Fruit fly (Drosophila melanogaster) whole organism, embryonic: ENCODE results near the gene CG13898.

Experiments
- Awh ChIP-seq: fragments of 200-800 bp; sonication (Bioruptor generic); IDR thresholded peaks from 2 replicates; pipeline ENCODE4, ENCODE4 v1.3.6; 2022; ENCODE audit warnings: missing biosample characterization, missing genetic modification characterization
- B-H1 ChIP-seq: fragments of 200-800 bp; sonication (Bioruptor generic); IDR thresholded peaks from 3 replicates; pipeline ENCODE4 v1.3.6; 2022; ENCODE audit warnings: missing biosample characterization, missing genetic modification characterization
- Blimp-1 ChIP-seq: fragments of 200-800 bp; sonication (Bioruptor generic); optimal IDR thresholded peaks from 3 replicates; lab custom pipeline; 2018; ENCODE audit warnings: missing biosample characterization, missing genetic modification characterization, mild to moderate bottlenecking, moderate library complexity, missing genetic modification reagents
- CG10321 ChIP-seq: fragments of 200-800 bp; sonication (Bioruptor generic); IDR thresholded peaks from 2 replicates; pipeline ENCODE4 v1.3.6; 2022; ENCODE audit warnings: missing biosample characterization, missing genetic modification characterization
- CG10431 ChIP-seq: fragments of 200-800 bp; sonication (Bioruptor generic); optimal IDR thresholded peaks from 3 replicates; lab custom pipeline; 2018; ENCODE audit warnings: missing biosample characterization, mild to moderate bottlenecking, missing genetic modification characterization
- CG10565 ChIP-seq: fragments of 200-800 bp; sonication (Bioruptor generic); optimal IDR thresholded peaks from 3 replicates; lab custom pipeline; 2016; ENCODE audit warnings: missing biosample characterization, mild to moderate bottlenecking, missing genetic modification characterization
- CG16779 ChIP-seq: fragments of 200-800 bp; sonication (Bioruptor generic); IDR thresholded peaks from 2 replicates; pipeline ENCODE4 v1.3.6; 2022; ENCODE audit warnings: missing biosample characterization, missing genetic modification characterization
- CG16815 ChIP-seq: fragments of 200-800 bp; sonication (Bioruptor generic); optimal IDR thresholded peaks from 3 replicates; lab custom pipeline; 2017; ENCODE audit warnings: missing biosample characterization, mild to moderate bottlenecking, missing genetic modification characterization
- CG16863 ChIP-seq: fragments of 200-800 bp; sonication (Bioruptor generic); optimal IDR thresholded peaks from 3 replicates; lab custom pipeline; 2016; ENCODE audit warnings: missing biosample characterization, missing genetic modification characterization
- CG17328 ChIP-seq: fragments of 200-800 bp; sonication (Bioruptor generic); IDR thresholded peaks from 2 replicates; pipeline ENCODE4 v1.3.6; 2022; ENCODE audit warnings: missing biosample characterization, missing genetic modification characterization
- CG17359 ChIP-seq: fragments of 200-800 bp; sonication (Bioruptor generic); optimal IDR thresholded peaks from 3 replicates; lab custom pipeline; 2018; ENCODE audit warnings: missing biosample characterization, mild to moderate bottlenecking, missing genetic modification characterization, moderate library complexity
- CG17568 ChIP-seq: fragments of 200-800 bp; sonication (Bioruptor generic); optimal IDR thresholded peaks from 2 replicates; lab custom pipeline; 2018; ENCODE audit warnings: missing biosample characterization, mild to moderate bottlenecking, missing genetic modification characterization, moderate library complexity
- CG18011 ChIP-seq: fragments of 200-800 bp; sonication (Bioruptor generic); optimal IDR thresholded peaks from 2 replicates; lab custom pipeline; 2017; ENCODE audit warnings: missing biosample characterization, missing genetic modification characterization, mild to moderate bottlenecking, moderate library complexity, missing genotype
- CG3163 ChIP-seq: fragments of 200-800 bp; sonication (Bioruptor generic); optimal IDR thresholded peaks from 3 replicates; lab custom pipeline; 2016; ENCODE audit warnings: missing biosample characterization, missing genetic modification characterization
- CG4424 ChIP-seq: fragments of 200-800 bp; sonication (Bioruptor generic); optimal IDR thresholded peaks from 3 replicates; lab custom pipeline; 2016; ENCODE audit warnings: missing biosample characterization, missing genetic modification characterization
- CG6854 ChIP-seq: fragments of 200-800 bp; sonication (Bioruptor generic); optimal IDR thresholded peaks from 3 replicates; lab custom pipeline; 2017; ENCODE audit warnings: missing biosample characterization, mild to moderate bottlenecking, missing genetic modification characterization
- CG8478 ChIP-seq: fragments of >200 bp; optimal IDR thresholded peaks from 2 replicates; lab custom pipeline; 2018
- CG9932 ChIP-seq: fragments of 200-800 bp; sonication (Bioruptor generic); IDR thresholded peaks from 2 replicates; pipeline ENCODE4 v1.3.6; 2022; ENCODE audit warnings: missing biosample characterization, missing genetic modification characterization
- D ChIP-seq, 2 experiments: fragments of 200-800 bp in 1 of 2; fragments of >200 bp in 1 of 2; sonication (Bioruptor generic) in 1 of 2; optimal IDR thresholded peaks; 2 replicates in 1 of 2; 3 replicates in 1 of 2; lab custom pipeline; 2017; ENCODE audit warnings: mild to moderate bottlenecking in 1 of 2, missing biosample characterization in 1 of 2, missing genetic modification characterization in 1 of 2, missing genetic modification reagents in 1 of 2
- D19B ChIP-seq: fragments of 200-800 bp; sonication (Bioruptor generic); optimal IDR thresholded peaks from 2 replicates; lab custom pipeline; 2017; ENCODE audit warnings: missing biosample characterization, mild to moderate bottlenecking, missing genetic modification characterization
- Fer1 ChIP-seq: fragments of 200-800 bp; sonication (Bioruptor generic); optimal IDR thresholded peaks from 2 replicates; lab custom pipeline; 2017; ENCODE audit warnings: missing biosample characterization, mild to moderate bottlenecking, missing genetic modification characterization
- H15 ChIP-seq: fragments of 200-800 bp; sonication (Bioruptor generic); IDR thresholded peaks from 3 replicates; pipeline ENCODE4 v1.3.6; 2022; ENCODE audit warnings: missing biosample characterization, missing genetic modification characterization
- HHEX ChIP-seq: fragments of 200-800 bp; sonication (Bioruptor generic); optimal IDR thresholded peaks from 3 replicates; lab custom pipeline; 2017; ENCODE audit warnings: missing biosample characterization, mild to moderate bottlenecking, missing genetic modification characterization, missing genetic modification reagents
- HLH4C ChIP-seq: fragments of 200-800 bp; sonication (Bioruptor generic); IDR thresholded peaks from 3 replicates; pipeline ENCODE4 v1.3.6; 2022; ENCODE audit warnings: missing biosample characterization, missing genetic modification characterization; ENCODE audit not compliant: partially characterized antibody
- Hmx ChIP-seq: fragments of 200-800 bp; sonication (Bioruptor generic); optimal IDR thresholded peaks from 2 replicates; lab custom pipeline; 2016; ENCODE audit warnings: missing biosample characterization, missing genetic modification characterization
- Pdp1 ChIP-seq, 2 experiments: fragments of 200-800 bp; sonication (Bioruptor generic); optimal IDR thresholded peaks; 3 replicates each; lab custom pipeline; 2016; ENCODE audit warnings: missing biosample characterization in 2 of 2, missing genetic modification characterization in 2 of 2, mild to moderate bottlenecking in 1 of 2, moderate library complexity in 1 of 2
- Ssrp ChIP-seq: fragments of 200-800 bp; sonication (Bioruptor generic); optimal IDR thresholded peaks from 2 replicates; lab custom pipeline; 2018; ENCODE audit warnings: missing biosample characterization, mild to moderate bottlenecking, missing genetic modification characterization, moderate library complexity
- bbx ChIP-seq: fragments of 200-800 bp; sonication (Bioruptor generic); IDR thresholded peaks from 2 replicates; pipeline ENCODE4 v1.3.6; 2022; ENCODE audit warnings: missing biosample characterization, missing genetic modification characterization; ENCODE audit not compliant: partially characterized antibody
- bcd ChIP-seq: fragments of 200-800 bp; sonication (Bioruptor generic); optimal IDR thresholded peaks from 2 replicates; lab custom pipeline; 2017; ENCODE audit warnings: missing biosample characterization, mild to moderate bottlenecking, missing genetic modification characterization
- chif ChIP-seq, 2 experiments: fragments of 200-800 bp; sonication (Bioruptor generic); optimal IDR thresholded peaks; 3 replicates each; lab custom pipeline; 2016; ENCODE audit warnings: missing biosample characterization in 2 of 2, missing genetic modification characterization in 2 of 2
- chn ChIP-seq: fragments of 200-800 bp; sonication (Bioruptor generic); optimal IDR thresholded peaks from 2 replicates; lab custom pipeline; 2016; ENCODE audit warnings: missing biosample characterization, missing genetic modification characterization
- ci ChIP-seq: fragments of 200-800 bp; sonication (Bioruptor generic); IDR thresholded peaks from 3 replicates; pipeline ENCODE4 v1.3.6; 2022; ENCODE audit warnings: missing biosample characterization, missing genetic modification characterization
- croc ChIP-seq: fragments of 200-800 bp; sonication (Bioruptor generic); conservative IDR thresholded peaks from 3 replicates; pipeline ENCODE4 v1.3.6; 2022; ENCODE audit warnings: missing biosample characterization, missing genetic modification characterization
- danr ChIP-seq: fragments of 200-800 bp; sonication (Bioruptor generic); IDR thresholded peaks from 2 replicates; pipeline ENCODE4 v1.3.6; 2022; ENCODE audit warnings: missing biosample characterization, missing genetic modification characterization
- dati ChIP-seq: fragments of 200-800 bp; sonication (Bioruptor generic); IDR thresholded peaks from 2 replicates; pipeline ENCODE4 v1.3.6; 2022; ENCODE audit warnings: missing biosample characterization, missing genetic modification characterization
- eve ChIP-seq, 2 experiments: fragments of >200 bp; optimal IDR thresholded peaks; 2 replicates each; lab custom pipeline; 2017; ENCODE audit warnings: missing biosample characterization in 2 of 2, missing genetic modification characterization in 2 of 2
- ewg ChIP-seq: fragments of 200-800 bp; sonication (Bioruptor generic); optimal IDR thresholded peaks from 3 replicates; lab custom pipeline; 2017; ENCODE audit warnings: mild to moderate bottlenecking, missing biosample characterization, missing genetic modification reagents, missing genetic modification characterization
- gem ChIP-seq: fragments of 200-800 bp; sonication (Bioruptor generic); optimal IDR thresholded peaks from 2 replicates; lab custom pipeline; 2019; ENCODE audit warnings: missing biosample characterization, mild to moderate bottlenecking, missing genetic modification characterization, moderate library complexity
- her ChIP-seq: fragments of 200-800 bp; sonication (Bioruptor generic); optimal IDR thresholded peaks from 2 replicates; lab custom pipeline; 2016; ENCODE audit warnings: missing biosample characterization, missing genetic modification characterization
- kah ChIP-seq: fragments of 200-800 bp; sonication (Bioruptor generic); optimal IDR thresholded peaks from 2 replicates; lab custom pipeline; 2018; ENCODE audit warnings: missing biosample characterization, mild to moderate bottlenecking, missing genetic modification characterization
- lov ChIP-seq, 2 experiments: fragments of 200-800 bp in 1 of 2; fragments of >200 bp in 1 of 2; sonication (Bioruptor generic) in 1 of 2; IDR thresholded peaks in 1 of 2; optimal IDR thresholded peaks in 1 of 2; 2 replicates in 1 of 2; 3 replicates in 1 of 2; pipeline versions ENCODE4 v1.3.6 to Lab custom; 2017 to 2022; ENCODE audit warnings: missing biosample characterization in 1 of 2, missing genetic modification characterization in 1 of 2
- mld ChIP-seq: fragments of 200-800 bp; sonication (Bioruptor generic); IDR thresholded peaks from 3 replicates; pipeline ENCODE4 v1.3.6; 2022; ENCODE audit warnings: missing biosample characterization, missing genetic modification characterization; ENCODE audit not compliant: partially characterized antibody
- p53 ChIP-seq: fragments of 200-800 bp; sonication (Bioruptor generic); optimal IDR thresholded peaks from 2 replicates; lab custom pipeline; 2016; ENCODE audit warnings: missing biosample characterization, missing genetic modification characterization
- peb ChIP-seq: fragments of 200-800 bp; sonication (Bioruptor generic); IDR thresholded peaks from 2 replicates; pipeline ENCODE4 v1.3.6; 2022; ENCODE audit warnings: missing biosample characterization, missing genetic modification characterization
- pum ChIP-seq: fragments of 200-800 bp; sonication (Bioruptor generic); optimal IDR thresholded peaks from 2 replicates; lab custom pipeline; 2016; ENCODE audit warnings: missing biosample characterization, missing genetic modification characterization
- ranshi ChIP-seq: fragments of 200-800 bp; sonication (Bioruptor generic); IDR thresholded peaks from 2 replicates; pipeline ENCODE4 v1.3.6; 2022; ENCODE audit warnings: missing biosample characterization, missing genetic modification characterization
- seq ChIP-seq: fragments of 200-800 bp; sonication (Bioruptor generic); IDR thresholded peaks from 2 replicates; pipeline ENCODE4 v1.3.6; 2022; ENCODE audit warnings: missing biosample characterization, missing genetic modification characterization
- unpg ChIP-seq: fragments of 200-800 bp; sonication (Bioruptor generic); optimal IDR thresholded peaks from 3 replicates; lab custom pipeline; 2018; ENCODE audit warnings: missing biosample characterization, mild to moderate bottlenecking, missing genetic modification characterization, moderate library complexity
- zfh1 ChIP-seq: fragments of 200-800 bp; sonication (Bioruptor generic); IDR thresholded peaks from 3 replicates; pipeline ENCODE4 v1.3.6; 2022; ENCODE audit warnings: missing biosample characterization, missing genetic modification characterization
- zfh2 ChIP-seq: fragments of 200-800 bp; sonication (Bioruptor generic); optimal IDR thresholded peaks from 2 replicates; lab custom pipeline; 2016; ENCODE audit warnings: missing biosample characterization, missing genetic modification characterization

CG13898 gene

DNA sequence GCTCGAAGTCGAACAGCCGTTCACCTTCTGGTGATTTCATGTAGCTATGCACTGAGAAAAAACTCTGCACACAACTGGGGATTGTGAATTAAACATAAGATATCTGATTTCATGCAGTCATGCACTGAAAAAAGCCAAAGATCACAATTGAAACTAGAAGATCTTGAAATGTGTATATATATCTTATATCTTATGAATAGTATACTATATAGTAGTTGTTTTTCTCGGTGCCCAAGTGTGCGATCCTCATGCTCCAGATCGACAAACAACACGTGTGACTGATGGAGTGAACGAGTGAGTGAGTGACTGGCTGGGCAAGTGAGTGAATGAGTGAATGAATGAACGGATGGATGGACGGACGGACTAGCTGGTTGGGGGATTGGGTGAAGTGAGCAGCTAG is 18.1 kb upstream of the CG13898 start (continued):
- peak; percentile 76 for TF ChIP-seq kah (GFP tag; lab: Kevin White, UChicago)
- 0 out of 2 replicates have a peak, but pooled peaks have one; percentile 16 for TF ChIP-seq CG10321
- TF ChIP-seq eve (GFP tag; optimal IDR thresholded peaks at IDR 0.05; lab: Kevin White, UChicago): no peak
- TF ChIP-seq CG16863 (GFP tag; lab: Kevin White, UChicago): no peak
- peak; percentile 46 for TF ChIP-seq ewg
- TF ChIP-seq danr (GFP tag; lab: Robert Waterston, UW): peak; percentile 52
- peak; percentile 32 for TF ChIP-seq chn
- TF ChIP-seq zfh1 (GFP tag; lab: Robert Waterston, UW): peak; percentile 83
- peak; percentile 71 for TF ChIP-seq CG17328 (GFP tag; lab: Robert Waterston, UW)
- peak; percentile 42; the same call in 1 of the 2 replicates for TF ChIP-seq seq
- TF ChIP-seq gem (tag; lab: Kevin White, UChicago): peak; percentile 85
- TF ChIP-seq HHEX: peak; percentile 76
- peak; percentile 62 for TF ChIP-seq lov (optimal IDR thresholded peaks at IDR 0.05; lab: Kevin White, UChicago)
- no peak for TF ChIP-seq lov (GFP tag; IDR thresholded peaks at IDR 0.05; lab: Robert Waterston, UW)
- no peak for TF ChIP-seq CG10565 (GFP tag; lab: Kevin White, UChicago)
- TF ChIP-seq CG6854: peak; percentile 10
- no peak for TF ChIP-seq Hmx
- no peak for TF ChIP-seq CG17568 (GFP tag; lab: Kevin White, UChicago)
- TF ChIP-seq Ssrp: peak; percentile 54
- peak; percentile 86 for TF ChIP-seq ci
- peak; percentile 73 for TF ChIP-seq H15 (GFP tag; lab: Robert Waterston, UW)
- TF ChIP-seq chif (GFP tag; optimal IDR thresholded peaks at IDR 0.05; lab: Kevin White, UChicago): peak; percentile 8 to 42
- TF ChIP-seq Pdp1 (GFP tag; optimal IDR thresholded peaks at IDR 0.05; lab: Kevin White, UChicago): peak in 1 of 2 experiments; percentile 51
- TF ChIP-seq ranshi: peak; percentile 80
- TF ChIP-seq CG3163 (GFP tag; lab: Kevin White, UChicago): no peak
- TF ChIP-seq B-H1 (GFP tag; lab: Robert Waterston, UW): peak; percentile 10; the same call in 1 of the 3 replicates
- TF ChIP-seq CG10431 (GFP tag; lab: Kevin White, UChicago): peak; percentile 44
- no peak for TF ChIP-seq zfh2 (GFP tag; lab: Kevin White, UChicago)
- no peak for TF ChIP-seq HLH4C (GFP tag; lab: Robert Waterston, UW)
- peak; percentile 83 for TF ChIP-seq Blimp-1 (GFP tag; lab: Kevin White, UChicago)
- TF ChIP-seq dati: no peak
- no peak for TF ChIP-seq D (optimal IDR thresholded peaks at IDR 0.05; lab: Kevin White, UChicago)
- TF ChIP-seq D (GFP tag; optimal IDR thresholded peaks at IDR 0.05; lab: Kevin White, UChicago): peak; percentile 84
- TF ChIP-seq pum (GFP tag; lab: Kevin White, UChicago): no peak
- no peak for TF ChIP-seq CG18011 (GFP tag; lab: Kevin White, UChicago)
- TF ChIP-seq CG17359 (tag; lab: Kevin White, UChicago): peak; percentile 86
- TF ChIP-seq mld (GFP tag; lab: Robert Waterston, UW): no peak
- TF ChIP-seq Awh (GFP tag; lab: Robert Waterston, UW): peak; percentile 87
- peak; percentile 21; the same call in 1 of the 2 replicates for TF ChIP-seq peb
- peak; percentile 35; the same call in 1 of the 3 replicates for TF ChIP-seq croc
- no peak for TF ChIP-seq p53 (GFP tag; lab: Kevin White, UChicago)
- peak; percentile 79 for TF ChIP-seq CG4424
- no peak for TF ChIP-seq bbx
- no peak for TF ChIP-seq her
- TF ChIP-seq bcd (GFP tag; lab: Kevin White, UChicago): peak; percentile 61
- peak; percentile 30 for TF ChIP-seq D19B (GFP tag; lab: Kevin White, UChicago)
- TF ChIP-seq unpg: peak; percentile 82
- TF ChIP-seq CG16815 (GFP tag; lab: Kevin White, UChicago): peak; percentile 15
- TF ChIP-seq Fer1 (GFP tag; lab: Kevin White, UChicago): peak; percentile 79
- no peak for TF ChIP-seq CG16779 (GFP tag; lab: Robert Waterston, UW)
- TF ChIP-seq CG9932 (GFP tag; lab: Robert Waterston, UW): no peak
- TF ChIP-seq CG8478 (lab: Kevin White, UChicago): no peak
